Fruit fly (Drosophila melanogaster) whole organism, adult: ENCODE data around the gene Sema1a.

Experiments
- CG11617 ChIP-seq: fragments of 200-800 bp; sonication (Bioruptor generic); optimal IDR thresholded peaks from 2 replicates; lab custom pipeline; 2017; ENCODE audit warnings: mild to moderate bottlenecking, missing biosample characterization, missing genetic modification reagents, missing genetic modification characterization
- CG12768 ChIP-seq: fragments of 200-800 bp; sonication (Bioruptor generic); optimal IDR thresholded peaks from 2 replicates; lab custom pipeline; 2017; ENCODE audit warnings: missing biosample characterization, missing genetic modification characterization, mild to moderate bottlenecking, moderate library complexity, missing genetic modification reagents
- CG14711 ChIP-seq: fragments of 200-800 bp; sonication (Bioruptor generic); optimal IDR thresholded peaks from 2 replicates; lab custom pipeline; 2018; ENCODE audit warnings: missing biosample characterization, mild to moderate bottlenecking, missing genetic modification characterization, moderate library complexity
- CG1620 ChIP-seq: fragments of 200-800 bp; sonication (Bioruptor generic); optimal IDR thresholded peaks from 2 replicates; lab custom pipeline; 2016; ENCODE audit warnings: missing biosample characterization, missing genetic modification characterization
- CG33017 ChIP-seq: fragments of 200-800 bp; sonication (Bioruptor generic); optimal IDR thresholded peaks from 2 replicates; lab custom pipeline; 2018; ENCODE audit warnings: missing biosample characterization, mild to moderate bottlenecking, missing genetic modification characterization, moderate library complexity
- CG5204 ChIP-seq: fragments of 200-800 bp; sonication (Bioruptor generic); optimal IDR thresholded peaks from 2 replicates; lab custom pipeline; 2016; ENCODE audit warnings: missing biosample characterization, missing genetic modification characterization
- CG7045 ChIP-seq: fragments of 200-800 bp; sonication (Bioruptor generic); optimal IDR thresholded peaks from 2 replicates; lab custom pipeline; 2017; ENCODE audit warnings: missing biosample characterization, mild to moderate bottlenecking, missing genetic modification characterization
- CG7101 ChIP-seq: fragments of 200-800 bp; sonication (Bioruptor generic); optimal IDR thresholded peaks from 2 replicates; lab custom pipeline; 2018; ENCODE audit warnings: missing biosample characterization, mild to moderate bottlenecking, missing genetic modification characterization, moderate library complexity
- Clk ChIP-seq: fragments of 200-800 bp; sonication (Bioruptor generic); optimal IDR thresholded peaks from 2 replicates; lab custom pipeline; 2017; ENCODE audit warnings: missing biosample characterization, missing genetic modification characterization
- Crg-1 ChIP-seq: fragments of 200-800 bp; sonication (Bioruptor generic); optimal IDR thresholded peaks from 2 replicates; lab custom pipeline; 2016; ENCODE audit warnings: missing biosample characterization, missing genetic modification characterization
- Hr96 ChIP-seq: fragments of 200-800 bp; sonication (Bioruptor generic); optimal IDR thresholded peaks from 2 replicates; lab custom pipeline; 2016; ENCODE audit warnings: missing biosample characterization, missing genetic modification characterization
- Mnt ChIP-seq: fragments of 200-800 bp; sonication (Bioruptor generic); optimal IDR thresholded peaks from 2 replicates; lab custom pipeline; 2016; ENCODE audit warnings: missing biosample characterization, mild to moderate bottlenecking, missing genetic modification characterization
- bab1 ChIP-seq: fragments of 200-800 bp; sonication (Bioruptor generic); optimal IDR thresholded peaks from 3 replicates; lab custom pipeline; 2019; ENCODE audit warnings: missing biosample characterization, mild to moderate bottlenecking, missing genetic modification characterization, moderate library complexity
- cic ChIP-seq: fragments of 200-800 bp; sonication (Bioruptor generic); optimal IDR thresholded peaks from 2 replicates; lab custom pipeline; 2017; ENCODE audit warnings: missing biosample characterization, mild to moderate bottlenecking, missing genetic modification characterization, moderate library complexity
- cnc ChIP-seq, 2 experiments: fragments of >200 bp; optimal IDR thresholded peaks; 2 replicates each; lab custom pipeline; 2017
- kay ChIP-seq: fragments of 200-800 bp; sonication (Bioruptor generic); peaks from one replicate; lab custom pipeline; 2016; ENCODE audit warnings: missing biosample characterization, missing genetic modification characterization, borderline replicate concordance
- ovo ChIP-seq: fragments of 200-800 bp; sonication (Bioruptor generic); optimal IDR thresholded peaks from 2 replicates; lab custom pipeline; 2016; ENCODE audit warnings: missing biosample characterization, missing genetic modification characterization
- pad ChIP-seq: fragments of 200-800 bp; sonication (Bioruptor generic); optimal IDR thresholded peaks from 3 replicates; lab custom pipeline; 2017; ENCODE audit warnings: missing biosample characterization, missing genetic modification characterization, mild to moderate bottlenecking, moderate library complexity, missing genetic modification reagents
- tj ChIP-seq: fragments of 200-800 bp; sonication (Bioruptor generic); optimal IDR thresholded peaks from 3 replicates; lab custom pipeline; 2017; ENCODE audit warnings: missing biosample characterization, mild to moderate bottlenecking, missing genetic modification characterization, moderate library complexity
- toe ChIP-seq: fragments of 200-800 bp; sonication (Bioruptor generic); optimal IDR thresholded peaks from 2 replicates; lab custom pipeline; 2016; ENCODE audit warnings: missing biosample characterization, missing genetic modification characterization

The Sema1a gene

DNA sequence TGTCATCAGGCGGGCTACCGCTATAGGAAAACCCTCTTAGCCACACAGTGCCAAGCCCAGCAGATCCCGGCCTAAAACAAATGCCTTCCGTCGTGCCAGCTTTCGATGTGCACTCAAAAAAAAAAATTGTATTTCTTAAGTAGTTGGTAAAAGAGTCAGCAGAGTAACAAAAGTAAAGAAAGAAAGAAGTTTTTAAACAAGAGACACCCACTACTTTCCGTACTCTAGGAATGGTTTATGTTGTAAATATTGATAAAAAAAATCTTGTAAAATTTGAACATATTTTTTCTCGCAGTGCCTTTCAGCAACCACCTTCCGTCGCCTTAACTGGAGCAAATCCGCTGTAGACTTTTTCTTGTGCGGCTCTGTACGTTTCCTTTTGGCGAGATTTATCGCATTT, 31.0 kb downstream of the Sema1a start:
- TF ChIP-seq toe (GFP tag; lab: Kevin White, UChicago): no peak
- no peak for TF ChIP-seq ovo (GFP tag; lab: Kevin White, UChicago)
- no peak for TF ChIP-seq Mnt (GFP tag; lab: Kevin White, UChicago)
- no peak for TF ChIP-seq cic (GFP tag; lab: Kevin White, UChicago)
- no peak for TF ChIP-seq CG11617 (GFP tag; lab: Kevin White, UChicago)
- no peak for TF ChIP-seq Crg-1 (GFP tag; lab: Kevin White, UChicago)
- no peak for TF ChIP-seq CG33017 (tag; lab: Kevin White, UChicago)
- TF ChIP-seq CG5204: no peak
- TF ChIP-seq cnc (optimal IDR thresholded peaks at IDR 0.05; lab: Kevin White, UChicago): no peak
- TF ChIP-seq tj (GFP tag; lab: Kevin White, UChicago): no peak
- TF ChIP-seq Clk (GFP tag; lab: Kevin White, UChicago): no peak

DNA sequence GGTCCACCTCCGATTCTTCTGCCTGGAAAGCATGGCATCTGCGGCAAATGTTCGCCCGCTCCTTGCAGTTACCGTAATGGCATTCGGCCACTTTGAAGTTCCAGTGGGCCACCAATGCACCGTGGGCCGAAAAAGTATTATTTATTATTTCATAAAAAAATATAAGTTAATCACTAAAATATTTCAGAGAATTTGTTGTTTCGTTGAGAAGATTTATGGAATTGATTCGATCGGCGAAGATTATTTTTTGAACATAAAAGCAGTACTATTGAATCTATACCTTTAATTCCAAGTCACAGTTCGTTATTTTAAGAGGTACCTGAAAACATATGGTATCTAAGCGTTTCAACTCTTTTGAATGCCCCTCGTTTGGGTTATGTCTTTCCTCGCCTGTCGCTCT, 32.3 kb downstream of the Sema1a start:
- TF ChIP-seq CG11617 (GFP tag; lab: Kevin White, UChicago): no peak
- no peak for TF ChIP-seq CG33017 (tag; lab: Kevin White, UChicago)
- TF ChIP-seq toe (GFP tag; lab: Kevin White, UChicago): no peak
- no peak for TF ChIP-seq tj (GFP tag; lab: Kevin White, UChicago)
- no peak for TF ChIP-seq Clk (GFP tag; lab: Kevin White, UChicago)
- TF ChIP-seq Mnt (GFP tag; lab: Kevin White, UChicago): no peak

DNA sequence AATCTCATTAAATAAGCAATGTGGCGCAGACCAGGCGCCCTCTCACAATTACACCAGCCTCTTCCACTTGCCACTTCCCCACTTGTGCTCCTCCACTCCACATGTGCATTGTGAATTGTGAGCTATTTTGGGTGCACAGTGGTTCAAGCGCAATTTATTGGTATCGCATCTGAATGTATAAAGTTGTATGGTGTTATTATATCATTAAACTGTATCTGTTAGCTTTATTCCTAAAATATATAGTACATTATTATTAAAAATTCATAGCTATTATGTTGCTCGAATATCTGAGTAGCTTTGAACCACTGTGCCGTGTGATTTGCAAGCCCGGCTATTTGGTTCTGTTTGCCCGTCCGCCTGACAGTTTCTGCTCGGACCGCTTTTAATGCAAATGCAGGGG, 33.0 kb downstream of the Sema1a start:
- TF ChIP-seq tj (GFP tag; lab: Kevin White, UChicago): peak; percentile 66
- no peak for TF ChIP-seq Hr96 (GFP tag; lab: Kevin White, UChicago)
- peak; percentile 64 for TF ChIP-seq CG14711 (tag; lab: Kevin White, UChicago)
- peak; percentile 48 for TF ChIP-seq bab1 (GFP tag; lab: Kevin White, UChicago)
- no peak for TF ChIP-seq Mnt (GFP tag; lab: Kevin White, UChicago)
- TF ChIP-seq CG33017 (tag; lab: Kevin White, UChicago): peak; percentile 43
- peak; percentile 24 for TF ChIP-seq CG7045 (GFP tag; lab: Kevin White, UChicago)
- TF ChIP-seq cnc (optimal IDR thresholded peaks at IDR 0.05; lab: Kevin White, UChicago): no peak
- TF ChIP-seq cic (GFP tag; lab: Kevin White, UChicago): no peak
- TF ChIP-seq toe (GFP tag; lab: Kevin White, UChicago): no peak
- no peak for TF ChIP-seq CG12768 (GFP tag; lab: Kevin White, UChicago)
- no peak for TF ChIP-seq Clk (GFP tag; lab: Kevin White, UChicago)
- TF ChIP-seq CG5204: peak; percentile 7
- peak; percentile 54 for TF ChIP-seq CG7101 (tag; lab: Kevin White, UChicago)
- no peak for TF ChIP-seq CG1620 (GFP tag; lab: Kevin White, UChicago)
- no peak for TF ChIP-seq ovo (GFP tag; lab: Kevin White, UChicago)
- TF ChIP-seq Crg-1 (GFP tag; lab: Kevin White, UChicago): no peak
- TF ChIP-seq kay (GFP tag; lab: Kevin White, UChicago): no peak
- TF ChIP-seq pad: peak; percentile 14
- TF ChIP-seq CG11617 (GFP tag; lab: Kevin White, UChicago): peak; percentile 20

DNA sequence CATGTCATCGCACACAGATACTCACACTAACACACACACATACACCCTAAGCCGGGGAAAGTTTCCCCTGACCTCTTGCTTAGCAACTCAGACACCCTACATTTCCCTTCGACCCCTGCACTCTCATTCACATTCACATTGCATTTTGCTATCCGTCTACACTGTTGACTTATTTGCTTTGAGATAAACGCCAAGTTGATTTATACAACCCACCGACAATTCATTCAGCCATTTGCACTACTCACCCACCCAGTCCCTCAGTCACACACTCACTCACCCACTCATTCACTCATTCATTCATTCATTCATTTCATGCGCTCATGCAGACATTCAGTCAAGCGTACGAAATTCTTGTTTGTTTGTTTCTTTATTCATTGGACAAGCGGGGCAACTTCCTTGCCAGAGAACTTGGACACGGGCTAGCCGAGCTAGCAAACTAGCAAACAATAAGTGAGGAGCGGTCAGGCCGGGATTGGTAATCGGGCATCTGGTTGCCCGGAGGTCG, 34.6 kb downstream of the Sema1a start:
- TF ChIP-seq Crg-1 (GFP tag; lab: Kevin White, UChicago): no peak
- no peak for TF ChIP-seq toe (GFP tag; lab: Kevin White, UChicago)
- TF ChIP-seq CG33017 (tag; lab: Kevin White, UChicago): no peak
- TF ChIP-seq cnc (optimal IDR thresholded peaks at IDR 0.05; lab: Kevin White, UChicago): no peak
- no peak for TF ChIP-seq CG14711 (tag; lab: Kevin White, UChicago)
- no peak for TF ChIP-seq kay (GFP tag; lab: Kevin White, UChicago)
- TF ChIP-seq bab1 (GFP tag; lab: Kevin White, UChicago): no peak
- no peak for TF ChIP-seq Mnt (GFP tag; lab: Kevin White, UChicago)

- TF ChIP-seq tj (GFP tag; lab: Kevin White, UChicago) (peak; percentile 19), Hr96 (GFP tag; lab: Kevin White, UChicago) (no peak), CG1620 (GFP tag; lab: Kevin White, UChicago) (no peak), CG33017 (tag; lab: Kevin White, UChicago) (no peak), cnc (optimal IDR thresholded peaks at IDR 0.05; lab: Kevin White, UChicago) (no peak)
Measured at dm6 chr2L:8579886-8580285, 37.9 kb downstream of the Sema1a start.

- TF ChIP-seq CG5204 (no peak), tj (GFP tag; lab: Kevin White, UChicago) (peak; percentile 56), CG7101 (tag; lab: Kevin White, UChicago) (no peak), toe (GFP tag; lab: Kevin White, UChicago) (no peak), bab1 (GFP tag; lab: Kevin White, UChicago) (no peak), Clk (GFP tag; lab: Kevin White, UChicago) (no peak), CG1620 (GFP tag; lab: Kevin White, UChicago) (no peak)
Measured at dm6 chr2L:8583161-8583560, 41.2 kb downstream of the Sema1a start.
